Fruit fly (Drosophila melanogaster) whole organism, embryonic: ENCODE results near the gene CG7953.

Source experiments
- B-H1 ChIP-seq: fragments of 200-800 bp; sonication (Bioruptor generic); IDR thresholded peaks from 3 replicates; pipeline ENCODE4 v1.3.6; 2022; ENCODE audit warnings: missing biosample characterization, missing genetic modification characterization
- C15 ChIP-seq: fragments of 200-800 bp; sonication (Bioruptor generic); IDR thresholded peaks from 3 replicates; pipeline ENCODE4 v1.3.6; 2022; ENCODE audit warnings: missing biosample characterization, missing genetic modification characterization
- CG10209 ChIP-seq: fragments of 200-800 bp; sonication (Bioruptor generic); optimal IDR thresholded peaks from 3 replicates; lab custom pipeline; 2017; ENCODE audit warnings: missing biosample characterization, mild to moderate bottlenecking, missing genetic modification characterization, missing genetic modification reagents
- CG10366 ChIP-seq: fragments of 200-800 bp; sonication (Bioruptor generic); IDR thresholded peaks from 2 replicates; pipeline ENCODE4 v1.3.6; 2022; ENCODE audit warnings: missing biosample characterization, missing genetic modification characterization
- CG10959 ChIP-seq: fragments of 200-800 bp; sonication (Bioruptor generic); IDR thresholded peaks from 2 replicates; pipeline ENCODE4 v1.3.6; 2022; ENCODE audit warnings: missing biosample characterization, missing genetic modification characterization
- CG11398 ChIP-seq: fragments of 200-800 bp; sonication (Bioruptor generic); optimal IDR thresholded peaks from 2 replicates; lab custom pipeline; 2016; ENCODE audit warnings: missing biosample characterization, missing genetic modification characterization
- CG12219 ChIP-seq: fragments of 200-800 bp; sonication (Bioruptor generic); optimal IDR thresholded peaks from 3 replicates; lab custom pipeline; 2018; ENCODE audit warnings: missing biosample characterization, mild to moderate bottlenecking, missing genetic modification characterization
- CG1233 ChIP-seq: fragments of 200-800 bp; sonication (Bioruptor generic); optimal IDR thresholded peaks from 4 replicates; lab custom pipeline; 2018; ENCODE audit warnings: missing biosample characterization, mild to moderate bottlenecking, missing genetic modification characterization
- CG13296 ChIP-seq: fragments of 200-800 bp; sonication (Bioruptor generic); optimal IDR thresholded peaks from 3 replicates; lab custom pipeline; 2018; ENCODE audit warnings: missing biosample characterization, mild to moderate bottlenecking, missing genetic modification characterization
- CG13424 ChIP-seq: fragments of 200-800 bp; sonication (Bioruptor generic); optimal IDR thresholded peaks from 2 replicates; lab custom pipeline; 2019; ENCODE audit warnings: missing biosample characterization, mild to moderate bottlenecking, missing genetic modification characterization, moderate library complexity
- CG17328 ChIP-seq: fragments of 200-800 bp; sonication (Bioruptor generic); IDR thresholded peaks from 2 replicates; pipeline ENCODE4 v1.3.6; 2022; ENCODE audit warnings: missing biosample characterization, missing genetic modification characterization
- CG17359 ChIP-seq: fragments of 200-800 bp; sonication (Bioruptor generic); optimal IDR thresholded peaks from 3 replicates; lab custom pipeline; 2018; ENCODE audit warnings: missing biosample characterization, mild to moderate bottlenecking, missing genetic modification characterization, moderate library complexity
- CG18619 ChIP-seq: fragments of 200-800 bp; sonication (Bioruptor generic); optimal IDR thresholded peaks from 3 replicates; lab custom pipeline; 2017; ENCODE audit warnings: missing biosample characterization, mild to moderate bottlenecking, missing genetic modification characterization
- CG2116 ChIP-seq: fragments of 200-800 bp; sonication (Bioruptor generic); optimal IDR thresholded peaks from 3 replicates; lab custom pipeline; 2018; ENCODE audit warnings: missing biosample characterization, mild to moderate bottlenecking, missing genetic modification characterization
- CG2202 ChIP-seq: fragments of 200-800 bp; sonication (Bioruptor generic); optimal IDR thresholded peaks from 2 replicates; lab custom pipeline; 2018; ENCODE audit warnings: missing biosample characterization, mild to moderate bottlenecking, missing genetic modification characterization
- CG2678 ChIP-seq: fragments of 200-800 bp; sonication (Bioruptor generic); optimal IDR thresholded peaks from 3 replicates; lab custom pipeline; 2019; ENCODE audit warnings: missing biosample characterization, mild to moderate bottlenecking, missing genetic modification characterization, moderate library complexity
- CG3407 ChIP-seq: fragments of 200-800 bp; sonication (Bioruptor generic); optimal IDR thresholded peaks from 2 replicates; lab custom pipeline; 2018; ENCODE audit warnings: missing biosample characterization, mild to moderate bottlenecking, missing genetic modification characterization
- CG4328 ChIP-seq: fragments of 200-800 bp; sonication (Bioruptor generic); optimal IDR thresholded peaks from 3 replicates; lab custom pipeline; 2017; ENCODE audit warnings: missing biosample characterization, missing genetic modification reagents, missing genetic modification characterization
- CG6765 ChIP-seq: fragments of 200-800 bp; sonication (Bioruptor generic); optimal IDR thresholded peaks from 3 replicates; lab custom pipeline; 2017; ENCODE audit warnings: missing biosample characterization, mild to moderate bottlenecking, missing genetic modification characterization
- CkIIα-i1 ChIP-seq: fragments of 200-800 bp; sonication (Bioruptor generic); IDR thresholded peaks from 2 replicates; pipeline ENCODE4 v1.3.6; 2022; ENCODE audit warnings: missing biosample characterization, missing genetic modification characterization
- Dfd ChIP-seq, 2 experiments: fragments of >200 bp; optimal IDR thresholded peaks; 2 replicates each; lab custom pipeline; 2017; ENCODE audit warnings: missing biosample characterization in 2 of 2, missing genetic modification characterization in 2 of 2
- Dip3 ChIP-seq: fragments of 200-800 bp; sonication (Bioruptor generic); optimal IDR thresholded peaks from 3 replicates; lab custom pipeline; 2016; ENCODE audit warnings: missing biosample characterization, missing genetic modification characterization
- Ets65A ChIP-seq: fragments of 200-800 bp; sonication (Bioruptor generic); peaks from one replicate; lab custom pipeline; 2016; ENCODE audit warnings: missing biosample characterization, missing genetic modification characterization
- HLH3B ChIP-seq: fragments of 200-800 bp; sonication (Bioruptor generic); IDR thresholded peaks from 2 replicates; pipeline ENCODE4 v1.3.6; 2022; ENCODE audit warnings: missing biosample characterization, missing genetic modification characterization
- Hr51 ChIP-seq, 2 experiments: fragments of 200-800 bp; sonication (Bioruptor generic); optimal IDR thresholded peaks; 2 replicates in 1 of 2; 3 replicates in 1 of 2; lab custom pipeline; 2016 to 2018; ENCODE audit warnings: missing biosample characterization in 2 of 2, missing genetic modification characterization in 2 of 2, mild to moderate bottlenecking in 1 of 2, moderate library complexity in 1 of 2
- Lim3 ChIP-seq: fragments of 200-800 bp; sonication (Bioruptor generic); IDR thresholded peaks from 2 replicates; pipeline ENCODE4 v1.3.6; 2022; ENCODE audit warnings: missing biosample characterization, missing genetic modification characterization
- Mrtf ChIP-seq: fragments of 200-800 bp; sonication (Bioruptor generic); IDR thresholded peaks from 3 replicates; pipeline ENCODE4 v1.3.6; 2022; ENCODE audit warnings: missing biosample characterization, missing genetic modification characterization
- Myb ChIP-seq: fragments of 200-800 bp; sonication (Bioruptor generic); optimal IDR thresholded peaks from 2 replicates; lab custom pipeline; 2016; ENCODE audit warnings: missing biosample characterization, missing genetic modification characterization
- Poxn ChIP-seq: fragments of 200-800 bp; sonication (Bioruptor generic); IDR thresholded peaks from 2 replicates; pipeline ENCODE4 v1.3.6; 2022; ENCODE audit warnings: missing biosample characterization, missing genetic modification characterization
- chinmo ChIP-seq: fragments of 200-800 bp; sonication (Bioruptor generic); IDR thresholded peaks from 4 replicates; pipeline ENCODE4 v1.3.6; 2022; ENCODE audit warnings: missing biosample characterization, missing genetic modification characterization; ENCODE audit not compliant: partially characterized antibody
- ci ChIP-seq: fragments of 200-800 bp; sonication (Bioruptor generic); IDR thresholded peaks from 3 replicates; pipeline ENCODE4 v1.3.6; 2022; ENCODE audit warnings: missing biosample characterization, missing genetic modification characterization
- dati ChIP-seq: fragments of 200-800 bp; sonication (Bioruptor generic); IDR thresholded peaks from 2 replicates; pipeline ENCODE4 v1.3.6; 2022; ENCODE audit warnings: missing biosample characterization, missing genetic modification characterization
- dimm ChIP-seq: fragments of 200-800 bp; sonication (Bioruptor generic); IDR thresholded peaks from 2 replicates; pipeline ENCODE4 v1.3.6; 2022; ENCODE audit warnings: missing biosample characterization, missing genetic modification characterization
- dmrt99B ChIP-seq: fragments of 200-800 bp; sonication (Bioruptor generic); optimal IDR thresholded peaks from 2 replicates; lab custom pipeline; 2018; ENCODE audit warnings: missing biosample characterization, mild to moderate bottlenecking, missing genetic modification characterization, moderate library complexity
- eyg ChIP-seq: fragments of 200-800 bp; sonication (Bioruptor generic); optimal IDR thresholded peaks from 3 replicates; lab custom pipeline; 2016; ENCODE audit warnings: missing biosample characterization, missing genetic modification characterization
- gsb-n ChIP-seq: fragments of 200-800 bp; sonication (Bioruptor generic); optimal IDR thresholded peaks from 3 replicates; lab custom pipeline; 2018; ENCODE audit warnings: missing biosample characterization, mild to moderate bottlenecking, missing genetic modification characterization
- ham ChIP-seq: fragments of 200-800 bp; sonication (Bioruptor generic); IDR thresholded peaks from 2 replicates; pipeline ENCODE4 v1.3.6; 2022; ENCODE audit warnings: missing biosample characterization, missing genetic modification characterization
- mirr ChIP-seq: fragments of 200-800 bp; sonication (Bioruptor generic); optimal IDR thresholded peaks from 3 replicates; lab custom pipeline; 2018; ENCODE audit warnings: missing biosample characterization, mild to moderate bottlenecking, missing genetic modification characterization
- mld ChIP-seq: fragments of 200-800 bp; sonication (Bioruptor generic); IDR thresholded peaks from 3 replicates; pipeline ENCODE4 v1.3.6; 2022; ENCODE audit warnings: missing biosample characterization, missing genetic modification characterization; ENCODE audit not compliant: partially characterized antibody
- odd ChIP-seq: fragments of 200-800 bp; sonication (Bioruptor generic); optimal IDR thresholded peaks from 2 replicates; lab custom pipeline; 2017; ENCODE audit warnings: missing biosample characterization, mild to moderate bottlenecking, missing genetic modification characterization
- sc ChIP-seq, 3 experiments: fragments of >200 bp in 2 of 3; fragments of 200-800 bp in 1 of 3; sonication (Bioruptor generic) in 1 of 3; optimal IDR thresholded peaks; 2 replicates in 2 of 3; 3 replicates in 1 of 3; lab custom pipeline; 2017; ENCODE audit warnings: mild to moderate bottlenecking in 1 of 3, missing biosample characterization in 1 of 3, missing genetic modification characterization in 1 of 3, missing genetic modification reagents in 1 of 3
- wdn ChIP-seq: fragments of 200-800 bp; sonication (Bioruptor generic); IDR thresholded peaks from 2 replicates; pipeline ENCODE4 v1.3.6; 2022; ENCODE audit warnings: missing biosample characterization, missing genetic modification characterization
- wek ChIP-seq: fragments of 200-800 bp; sonication (Bioruptor generic); optimal IDR thresholded peaks from 3 replicates; lab custom pipeline; 2018; ENCODE audit warnings: missing biosample characterization, mild to moderate bottlenecking, missing genetic modification characterization, moderate library complexity

Gene CG7953

DNA sequence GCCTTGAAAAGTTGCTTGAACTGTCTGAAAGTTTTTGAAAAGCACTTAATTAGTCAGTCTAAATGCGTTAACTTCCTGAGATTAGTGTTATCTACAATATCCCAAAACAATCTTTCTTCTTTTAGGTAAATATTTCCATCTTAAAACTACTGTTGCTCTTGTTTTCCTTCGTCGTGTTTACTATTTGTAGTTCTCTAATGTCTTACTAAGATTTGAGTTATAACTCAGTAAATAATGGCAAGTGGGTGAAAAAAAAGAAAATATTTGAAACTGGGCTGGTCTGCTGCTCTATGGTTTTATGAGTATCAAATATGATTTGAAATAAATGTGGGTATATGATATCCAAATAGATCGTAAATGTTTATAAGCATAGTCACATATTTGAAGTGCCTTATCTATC is 46.6 kb upstream of the CG7953 start (continued):
- TF ChIP-seq chinmo (GFP tag; lab: Robert Waterston, UW): no peak
- no peak for TF ChIP-seq Dfd (GFP tag; optimal IDR thresholded peaks at IDR 0.05; lab: Kevin White, UChicago)
- TF ChIP-seq Myb (GFP tag; lab: Kevin White, UChicago): no peak
- TF ChIP-seq CG1233 (GFP tag; lab: Kevin White, UChicago): peak; percentile 11
- TF ChIP-seq Dip3: no peak
- no peak for TF ChIP-seq Ets65A
- no peak for TF ChIP-seq CG11398 (GFP tag; lab: Kevin White, UChicago)
- no peak for TF ChIP-seq HLH3B (GFP tag; lab: Robert Waterston, UW)
- TF ChIP-seq Poxn: no peak
- TF ChIP-seq CG2678 (tag; lab: Kevin White, UChicago): no peak
- no peak for TF ChIP-seq eyg (GFP tag; lab: Kevin White, UChicago)
- no peak for TF ChIP-seq CG10959 (GFP tag; lab: Robert Waterston, UW)
- TF ChIP-seq mld (GFP tag; lab: Robert Waterston, UW): no peak
- TF ChIP-seq CG17359 (tag; lab: Kevin White, UChicago): peak; percentile 50
- peak; percentile 8 for TF ChIP-seq wek (GFP tag; lab: Kevin White, UChicago)
- no peak for TF ChIP-seq ham (GFP tag; lab: Robert Waterston, UW)
- no peak for TF ChIP-seq CG10366 (GFP tag; lab: Robert Waterston, UW)
- no peak for TF ChIP-seq sc (optimal IDR thresholded peaks at IDR 0.05; lab: Kevin White, UChicago)
- no peak for TF ChIP-seq sc (GFP tag; optimal IDR thresholded peaks at IDR 0.05; lab: Kevin White, UChicago)
- no peak for TF ChIP-seq mirr
- TF ChIP-seq Lim3 (GFP tag; lab: Robert Waterston, UW): no peak
- no peak for TF ChIP-seq CG18619 (GFP tag; lab: Kevin White, UChicago)
- TF ChIP-seq Hr51 (GFP tag; optimal IDR thresholded peaks at IDR 0.05; lab: Kevin White, UChicago): no peak
- no peak for TF ChIP-seq ci (GFP tag; lab: Robert Waterston, UW)
- TF ChIP-seq CG17328 (GFP tag; lab: Robert Waterston, UW): no peak
- TF ChIP-seq B-H1 (GFP tag; lab: Robert Waterston, UW): no peak
- no peak for TF ChIP-seq C15
- no peak for TF ChIP-seq CG10209 (GFP tag; lab: Kevin White, UChicago)
- no peak for TF ChIP-seq CG4328 (GFP tag; lab: Kevin White, UChicago)
- no peak for TF ChIP-seq dmrt99B
- no peak for TF ChIP-seq CkIIα-i1 (GFP tag; lab: Robert Waterston, UW)
- no peak for TF ChIP-seq CG2116
- no peak for TF ChIP-seq CG12219 (GFP tag; lab: Kevin White, UChicago)
- no peak for TF ChIP-seq dati (GFP tag; lab: Robert Waterston, UW)
- TF ChIP-seq wdn (GFP tag; lab: Robert Waterston, UW): no peak
- TF ChIP-seq gsb-n (tag; lab: Kevin White, UChicago): no peak
- TF ChIP-seq CG6765 (GFP tag; lab: Kevin White, UChicago): no peak
- peak; percentile 8 for TF ChIP-seq CG13296 (GFP tag; lab: Kevin White, UChicago)
- peak; percentile 27 for TF ChIP-seq CG13424
- no peak for TF ChIP-seq Mrtf (GFP tag; lab: Robert Waterston, UW)
- no peak for TF ChIP-seq odd (GFP tag; lab: Kevin White, UChicago)
- no peak for TF ChIP-seq CG2202 (tag; lab: Kevin White, UChicago)
- TF ChIP-seq dimm: no peak
- TF ChIP-seq CG3407 (GFP tag; lab: Kevin White, UChicago): peak; percentile 21
